Worm (Caenorhabditis elegans) whole organism, mixed stage, embryonic: Measurements from ENCODE around the gene sec-5.

ENCODE experiments used
- M03D4.4 ChIP-seq: sonication (generic microtip); optimal IDR thresholded peaks from 2 replicates; lab custom pipeline; 2017; ENCODE audit warnings: mild to moderate bottlenecking, missing genetic modification characterization, missing compliant biosample characterization
- blmp-1 ChIP-seq: fragments of 150-350 bp; optimal IDR thresholded peaks from 2 replicates; lab custom pipeline; 2014; ENCODE audit warnings: missing biosample characterization, missing genetic modification characterization
- ceh-39 ChIP-seq: fragments of 150-350 bp; optimal IDR thresholded peaks from 2 replicates; lab custom pipeline; 2014; ENCODE audit warnings: missing biosample characterization, missing genetic modification characterization
- ceh-83 ChIP-seq: fragments of 200-800 bp; sonication (Bioruptor generic); optimal IDR thresholded peaks from 2 replicates; lab custom pipeline; 2018; ENCODE audit warnings: mild to moderate bottlenecking, missing genetic modification characterization, missing compliant biosample characterization
- ces-1 ChIP-seq: fragments of 150-350 bp; optimal IDR thresholded peaks from 2 replicates; lab custom pipeline; 2014; ENCODE audit warnings: missing biosample characterization, missing genetic modification reagents, missing genetic modification characterization
- cnd-1 ChIP-seq: fragments of 200-800 bp; sonication (Bioruptor generic); optimal IDR thresholded peaks from 2 replicates; lab custom pipeline; 2018; ENCODE audit warnings: mild to moderate bottlenecking, missing genetic modification characterization, missing compliant biosample characterization
- drap-1 ChIP-seq: fragments of 200-800 bp; sonication (Bioruptor generic); optimal IDR thresholded peaks from 3 replicates; lab custom pipeline; 2018; ENCODE audit warnings: mild to moderate bottlenecking, missing genetic modification characterization, missing compliant biosample characterization
- elt-3 ChIP-seq: fragments of 150-350 bp; optimal IDR thresholded peaks from 2 replicates; lab custom pipeline; 2014; ENCODE audit warnings: missing biosample characterization, missing genetic modification characterization
- flh-1 ChIP-seq: fragments of 200-800 bp; sonication (Bioruptor generic); optimal IDR thresholded peaks from 2 replicates; lab custom pipeline; 2018; ENCODE audit warnings: mild to moderate bottlenecking, missing genetic modification characterization, moderate library complexity, missing compliant biosample characterization
- ham-2 ChIP-seq: fragments of 200-800 bp; sonication (Bioruptor generic); optimal IDR thresholded peaks from 2 replicates; lab custom pipeline; 2018; ENCODE audit warnings: mild to moderate bottlenecking, missing genetic modification characterization, missing compliant biosample characterization
- hlh-1 ChIP-seq: fragments of 150-350 bp; optimal IDR thresholded peaks from 2 replicates; lab custom pipeline; 2014; ENCODE audit warnings: missing biosample characterization, missing genetic modification reagents, missing genetic modification characterization
- lin-13 ChIP-seq: fragments of 150-350 bp; optimal IDR thresholded peaks from 2 replicates; lab custom pipeline; 2014; ENCODE audit warnings: missing biosample characterization, missing genetic modification characterization
- lin-32 ChIP-seq: fragments of 200-800 bp; sonication (Bioruptor generic); optimal IDR thresholded peaks from 2 replicates; lab custom pipeline; 2018; ENCODE audit warnings: mild to moderate bottlenecking, missing genetic modification characterization, missing compliant biosample characterization
- mab-5 ChIP-seq: fragments of 150-350 bp; optimal IDR thresholded peaks from 2 replicates; lab custom pipeline; 2014; ENCODE audit warnings: missing biosample characterization, missing genetic modification characterization
- mep-1 ChIP-seq: fragments of 150-350 bp; optimal IDR thresholded peaks from 2 replicates; lab custom pipeline; 2017; ENCODE audit warnings: missing biosample characterization, missing genetic modification reagents, missing genetic modification characterization, inconsistent platforms
- mls-2 ChIP-seq: sonication (generic microtip); optimal IDR thresholded peaks from 2 replicates; lab custom pipeline; 2016; ENCODE audit warnings: mild to moderate bottlenecking, missing genetic modification characterization, moderate library complexity, missing compliant biosample characterization
- nhr-12 ChIP-seq: fragments of 150-350 bp; optimal IDR thresholded peaks from 2 replicates; lab custom pipeline; 2014; ENCODE audit warnings: missing biosample characterization, missing genetic modification characterization
- nhr-2 ChIP-seq: fragments of 150-350 bp; optimal IDR thresholded peaks from 2 replicates; lab custom pipeline; 2014; ENCODE audit warnings: missing biosample characterization, missing genetic modification characterization
- nhr-237 ChIP-seq: fragments of 150-350 bp; optimal IDR thresholded peaks from 2 replicates; lab custom pipeline; 2014; ENCODE audit warnings: missing biosample characterization, missing genetic modification characterization
- nhr-28 ChIP-seq: fragments of 150-350 bp; optimal IDR thresholded peaks from 2 replicates; lab custom pipeline; 2014; ENCODE audit warnings: missing biosample characterization, missing genetic modification characterization
- nhr-76 ChIP-seq: sonication (generic microtip); optimal IDR thresholded peaks from 2 replicates; lab custom pipeline; 2017; ENCODE audit warnings: missing biosample characterization, missing genetic modification characterization
- pha-4 ChIP-seq: fragments of 150-350 bp; optimal IDR thresholded peaks from 2 replicates; lab custom pipeline; 2018; ENCODE audit warnings: missing biosample characterization, missing genetic modification reagents, missing genetic modification characterization
- sem-2 ChIP-seq: fragments of 200-800 bp; sonication (Bioruptor generic); optimal IDR thresholded peaks from 2 replicates; lab custom pipeline; 2018; ENCODE audit warnings: mild to moderate bottlenecking, missing genetic modification characterization, missing compliant biosample characterization
- sptf-1 ChIP-seq: sonication (generic microtip); optimal IDR thresholded peaks from 2 replicates; lab custom pipeline; 2017; ENCODE audit warnings: mild to moderate bottlenecking, missing genetic modification characterization, moderate library complexity, missing compliant biosample characterization
- tbx-8 ChIP-seq: fragments of 200-800 bp; sonication (Bioruptor generic); optimal IDR thresholded peaks from 2 replicates; lab custom pipeline; 2018; ENCODE audit warnings: mild to moderate bottlenecking, missing genetic modification characterization, moderate library complexity, missing compliant biosample characterization
- unc-120 ChIP-seq: sonication (generic microtip); optimal IDR thresholded peaks from 2 replicates; lab custom pipeline; 2017; ENCODE audit warnings: missing genetic modification characterization, missing compliant biosample characterization; ENCODE audit not compliant: poor library complexity, severe bottlenecking
- unc-39 ChIP-seq: fragments of 150-350 bp; optimal IDR thresholded peaks from 2 replicates; lab custom pipeline; 2014; ENCODE audit warnings: missing biosample characterization, missing genetic modification characterization
- unc-62 ChIP-seq: fragments of 150-350 bp; optimal IDR thresholded peaks from 2 replicates; lab custom pipeline; 2014; ENCODE audit warnings: missing biosample characterization, missing genetic modification reagents, missing genetic modification characterization
- zip-8 ChIP-seq: fragments of 150-350 bp; optimal IDR thresholded peaks from 2 replicates; lab custom pipeline; 2014; ENCODE audit warnings: missing biosample characterization, missing genetic modification characterization
- ztf-11 ChIP-seq: fragments of 150-350 bp; optimal IDR thresholded peaks from 2 replicates; lab custom pipeline; 2014; ENCODE audit warnings: missing biosample characterization, missing genetic modification characterization

The sec-5 gene

DNA sequence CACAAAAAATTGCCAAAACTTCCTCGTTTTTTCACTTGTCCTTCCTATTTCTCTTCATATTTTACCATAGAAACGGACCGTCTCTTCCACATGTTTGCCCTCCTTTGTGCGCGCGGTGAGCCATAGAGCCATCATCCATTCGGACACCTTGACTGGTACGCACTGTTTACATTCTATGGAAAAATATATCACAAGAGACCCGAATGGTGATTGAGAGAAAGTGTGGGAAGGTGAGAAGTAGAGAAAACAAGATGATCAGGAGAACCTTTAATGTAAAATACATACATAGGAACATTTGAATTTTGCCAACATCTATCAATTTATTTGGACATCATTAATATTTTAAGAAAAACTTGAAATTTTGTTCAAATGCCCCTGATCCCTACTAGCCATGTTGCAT, 9.0 kb upstream of the sec-5 start:
- no peak for TF ChIP-seq elt-3
- no peak for TF ChIP-seq ceh-83 (GFP tag; lab: Kevin White, UChicago)
- no peak for TF ChIP-seq hlh-1 (tag; lab: Kevin White, UChicago)
- peak; percentile 53 for TF ChIP-seq pha-4 (tag; lab: Kevin White, UChicago)

DNA sequence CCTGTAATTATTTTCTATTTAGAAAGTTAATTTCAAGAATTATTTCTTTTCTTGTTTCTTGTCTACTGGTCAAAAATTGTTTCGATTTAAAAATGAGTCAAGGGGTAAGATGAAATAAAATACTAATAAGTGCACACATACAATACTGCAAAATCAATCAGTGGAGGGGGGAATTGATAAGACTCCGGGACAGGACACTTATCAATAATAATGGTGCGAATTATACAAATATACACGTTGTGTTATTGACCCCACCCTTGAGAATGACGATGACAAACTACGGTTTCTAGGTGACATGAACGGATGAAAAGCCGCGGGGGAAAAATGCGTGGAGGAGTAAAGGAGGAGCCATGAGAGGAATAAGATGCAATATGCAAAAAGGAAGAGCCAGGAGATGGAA, 4.2 kb upstream of the sec-5 start:
- TF ChIP-seq nhr-237 (tag; lab: Kevin White, UChicago): no peak
- no peak for TF ChIP-seq pha-4 (tag; lab: Kevin White, UChicago)
- TF ChIP-seq nhr-2 (tag; lab: Kevin White, UChicago): no peak

DNA sequence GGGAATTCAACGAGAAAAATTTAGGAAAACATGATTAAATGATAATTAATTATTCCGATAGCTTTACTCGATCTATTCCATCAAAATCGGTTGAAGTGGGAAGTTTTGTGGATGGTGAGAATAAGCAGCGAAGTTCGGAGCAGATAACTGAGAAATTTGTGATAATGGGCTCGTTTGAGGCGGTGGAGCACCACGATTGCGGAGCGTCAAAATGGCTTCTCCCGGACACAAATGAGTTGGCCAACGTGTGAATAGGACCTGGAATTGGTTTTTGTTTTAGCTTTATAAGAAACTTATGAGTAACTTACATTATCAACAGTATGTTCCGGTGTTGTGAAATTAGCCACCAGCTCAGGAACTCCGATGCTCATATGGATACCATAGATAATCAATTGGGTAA, 1.9 kb upstream of the sec-5 start:
- TF ChIP-seq lin-32 (GFP tag; lab: Kevin White, UChicago) (no peak), unc-39 (tag; lab: Kevin White, UChicago) (no peak), cnd-1 (tag; lab: Kevin White, UChicago) (no peak), ham-2 (GFP tag; lab: Kevin White, UChicago) (no peak), mep-1 (tag; lab: Kevin White, UChicago) (no peak), nhr-12 (tag; lab: Kevin White, UChicago) (no peak), unc-62 (GFP tag; lab: Kevin White, UChicago) (no peak), flh-1 (GFP tag; lab: Kevin White, UChicago) (no peak), hlh-1 (tag; lab: Kevin White, UChicago) (no peak), lin-13 (tag; lab: Kevin White, UChicago) (no peak), mls-2 (tag; lab: Kevin White, UChicago) (no peak), sptf-1 (tag; lab: Kevin White, UChicago) (no peak), tbx-8 (GFP tag; lab: Kevin White, UChicago) (no peak), ces-1 (GFP tag; lab: Kevin White, UChicago) (no peak)

DNA sequence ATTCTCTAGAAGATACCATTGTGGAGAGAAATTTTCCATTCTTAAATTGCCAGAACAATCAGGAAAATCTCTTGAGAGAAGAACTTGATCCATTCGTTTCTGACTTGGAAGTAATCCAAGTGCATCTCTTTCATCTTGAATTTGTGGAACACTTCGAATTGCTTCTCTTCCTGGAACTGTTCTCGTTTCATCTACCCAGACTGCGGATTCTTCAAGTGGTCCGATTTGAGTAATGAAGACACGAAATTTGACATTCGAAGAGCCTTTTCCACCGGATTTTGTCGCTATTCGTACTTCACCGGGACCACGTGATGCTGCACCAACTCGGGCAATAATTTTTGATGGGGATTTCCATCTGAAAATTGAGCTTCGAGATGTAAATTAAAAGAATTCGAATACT, 429 bp downstream of the sec-5 start:
- TF ChIP-seq ham-2 (GFP tag; lab: Kevin White, UChicago) (no peak), elt-3 (no peak), nhr-28 (tag; lab: Kevin White, UChicago) (no peak), nhr-237 (tag; lab: Kevin White, UChicago) (no peak), mab-5 (tag; lab: Kevin White, UChicago) (no peak), unc-62 (GFP tag; lab: Kevin White, UChicago) (no peak), nhr-76 (no peak), M03D4.4 (tag; lab: Kevin White, UChicago) (no peak), sem-2 (GFP tag; lab: Kevin White, UChicago) (no peak), ceh-83 (GFP tag; lab: Kevin White, UChicago) (no peak), nhr-2 (tag; lab: Kevin White, UChicago) (no peak)
- TF ChIP-seq, all 35 proteins: peak for 0

DNA sequence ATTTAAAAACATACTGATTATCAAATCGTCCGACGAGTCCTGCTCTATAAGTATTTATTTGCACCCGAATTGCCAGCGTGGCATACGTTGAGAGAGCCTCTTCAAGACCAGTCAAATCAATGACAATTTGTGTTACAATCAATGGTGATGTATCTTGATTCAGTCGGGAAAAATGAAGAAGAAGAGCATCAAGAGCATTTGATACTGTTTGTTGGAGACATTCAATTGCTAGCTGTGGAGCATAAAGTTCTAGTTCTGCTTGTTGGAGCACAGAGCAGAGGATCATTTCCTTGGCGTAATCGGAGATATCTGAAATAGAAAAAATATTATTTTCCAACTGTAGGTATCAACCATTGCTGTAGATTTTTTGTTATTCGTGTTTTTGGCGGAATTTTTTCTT, 3.5 kb downstream of the sec-5 start:
- TF ChIP-seq sem-2 (GFP tag; lab: Kevin White, UChicago) (no peak), zip-8 (tag; lab: Kevin White, UChicago) (no peak), nhr-237 (tag; lab: Kevin White, UChicago) (no peak), blmp-1 (tag; lab: Kevin White, UChicago) (no peak), drap-1 (GFP tag; lab: Kevin White, UChicago) (no peak), nhr-28 (tag; lab: Kevin White, UChicago) (no peak), tbx-8 (GFP tag; lab: Kevin White, UChicago) (no peak), ztf-11 (tag; lab: Kevin White, UChicago) (no peak), M03D4.4 (tag; lab: Kevin White, UChicago) (no peak), nhr-2 (tag; lab: Kevin White, UChicago) (no peak), mab-5 (tag; lab: Kevin White, UChicago) (no peak)

DNA sequence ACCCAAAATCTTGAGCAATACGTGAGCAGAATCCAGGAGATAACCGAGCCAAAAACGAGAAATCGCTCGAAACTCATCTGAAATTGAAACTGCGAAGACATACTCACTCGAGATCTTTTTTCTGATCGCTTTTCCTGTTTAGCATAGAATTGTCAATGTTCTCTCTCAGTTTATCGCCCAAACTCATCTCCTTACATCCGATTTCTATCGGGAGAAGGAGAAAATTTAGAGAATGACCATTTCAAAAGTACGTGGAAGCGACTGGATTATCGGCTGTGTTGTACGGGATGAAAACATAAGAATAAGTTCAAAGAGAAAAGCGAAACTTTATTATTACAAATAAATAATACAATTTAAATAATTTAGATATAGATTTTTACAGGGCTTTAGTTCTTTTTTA, 4.1 kb downstream of the sec-5 start, which contains the start of gene T23G7.2:
Gene T23G7.2 (minus strand): TSS at position 101 of the 400 bp plus-strand sequence.
- TF ChIP-seq cnd-1 (tag; lab: Kevin White, UChicago) (no peak), unc-62 (GFP tag; lab: Kevin White, UChicago) (no peak), flh-1 (GFP tag; lab: Kevin White, UChicago) (no peak), ceh-83 (GFP tag; lab: Kevin White, UChicago) (no peak), unc-120 (tag; lab: Kevin White, UChicago) (no peak), ces-1 (GFP tag; lab: Kevin White, UChicago) (no peak), sem-2 (GFP tag; lab: Kevin White, UChicago) (no peak), M03D4.4 (tag; lab: Kevin White, UChicago) (no peak), mls-2 (tag; lab: Kevin White, UChicago) (no peak), lin-32 (GFP tag; lab: Kevin White, UChicago) (no peak), lin-13 (tag; lab: Kevin White, UChicago) (no peak), ceh-39 (tag; lab: Kevin White, UChicago) (no peak), nhr-28 (tag; lab: Kevin White, UChicago) (no peak), elt-3 (no peak), sptf-1 (tag; lab: Kevin White, UChicago) (no peak), mep-1 (tag; lab: Kevin White, UChicago) (no peak), nhr-2 (tag; lab: Kevin White, UChicago) (no peak)
- TF ChIP-seq, all 35 proteins: peak for 0
